Worm (Caenorhabditis elegans) whole organism, L3 larva: ENCODE data around the gene fbxa-66.

Experiments used
- egl-27 ChIP-seq: sonication (generic microtip); optimal IDR thresholded peaks from 4 replicates; lab custom pipeline; 2017; ENCODE audit warnings: missing biosample characterization, missing genetic modification reagents, missing genetic modification characterization
- elt-2 ChIP-seq: sonication (generic microtip); optimal IDR thresholded peaks from 2 replicates; lab custom pipeline; 2016; ENCODE audit warnings: missing genetic modification reagents, mild to moderate bottlenecking, missing genetic modification characterization, missing compliant biosample characterization
- jun-1 ChIP-seq: fragments of 150-350 bp; optimal IDR thresholded peaks from 2 replicates; lab custom pipeline; 2014; ENCODE audit warnings: missing biosample characterization, missing genetic modification reagents, missing genetic modification characterization
- snpc-4 ChIP-seq: fragments of 150-350 bp; optimal IDR thresholded peaks from 2 replicates; lab custom pipeline; 2014; ENCODE audit warnings: missing biosample characterization, missing genetic modification characterization

ce11 chrIII:2288261-2288660, 25.6 kb downstream of the fbxa-66 start:
- no peak for TF ChIP-seq elt-2 (tag; lab: Kevin White, UChicago)
- no peak for TF ChIP-seq egl-27 (tag; lab: Kevin White, UChicago)
- TF ChIP-seq snpc-4 (tag; lab: Kevin White, UChicago) = no peak
- TF ChIP-seq jun-1 (tag; lab: Kevin White, UChicago) = no peak
